Fruit fly (Drosophila melanogaster): ENCODE data around the gene CG43169.

The CG43169 gene

dm6 chr3L:8912332-8912731 lies 23.9 kb upstream of the CG43169 start, which contains the start of the genes Tsp66E and mfr (continued):
- TF ChIP-seq nmo (GFP tag; optimal IDR thresholded peaks at IDR 0.05) = no peak
- no peak for TF ChIP-seq pita (GFP tag; optimal IDR thresholded peaks at IDR 0.05)
- peak; percentile 63 for TF ChIP-seq Bgb (GFP tag; IDR thresholded peaks at IDR 0.05; ENCODE audit: partially characterized antibody)
- no peak for TF ChIP-seq E2f2 (GFP tag; IDR thresholded peaks at IDR 0.05)
- peak; percentile 75 for TF ChIP-seq CG5180 (GFP tag; optimal IDR thresholded peaks at IDR 0.05)
- TF ChIP-seq eve (GFP tag; optimal IDR thresholded peaks at IDR 0.05) = no peak
- peak; percentile 35; the same call in 1 of the 2 replicates for TF ChIP-seq Drgx (GFP tag; IDR thresholded peaks at IDR 0.05)
- TF ChIP-seq Sin3A (optimal IDR thresholded peaks at IDR 0.05) = no peak
- TF ChIP-seq cg (GFP tag; optimal IDR thresholded peaks at IDR 0.05) = peak; percentile 27
- no peak for TF ChIP-seq ato (GFP tag; IDR thresholded peaks at IDR 0.05; ENCODE audit: partially characterized antibody)
- no peak for TF ChIP-seq CG9817 (tag; optimal IDR thresholded peaks at IDR 0.05)
- TF ChIP-seq Blimp-1 (GFP tag; optimal IDR thresholded peaks at IDR 0.05) = no peak
- peak; percentile 16 for TF ChIP-seq ewg (GFP tag; optimal IDR thresholded peaks at IDR 0.05)
- TF ChIP-seq Nf-YB (GFP tag; optimal IDR thresholded peaks at IDR 0.05) = peak; percentile 53
- no peak for TF ChIP-seq CG12236 (GFP tag; optimal IDR thresholded peaks at IDR 0.05)
- TF ChIP-seq CG5245 (GFP tag; optimal IDR thresholded peaks at IDR 0.05) = no peak
- no peak for TF ChIP-seq insv (GFP tag; optimal IDR thresholded peaks at IDR 0.05)
- TF ChIP-seq CG11504 (tag; optimal IDR thresholded peaks at IDR 0.05) = no peak
- TF ChIP-seq CG12659 (GFP tag; optimal IDR thresholded peaks at IDR 0.05) = peak; percentile 26
- TF ChIP-seq CG17186 (GFP tag; optimal IDR thresholded peaks at IDR 0.05) = no peak
- TF ChIP-seq gem (tag; optimal IDR thresholded peaks at IDR 0.05) = no peak
- no peak for TF ChIP-seq Awh (GFP tag; IDR thresholded peaks at IDR 0.05)
- TF ChIP-seq CG34376 (GFP tag; optimal IDR thresholded peaks at IDR 0.05) = peak; percentile 21
- TF ChIP-seq jigr1 (GFP tag; IDR thresholded peaks at IDR 0.05) = no peak
- TF ChIP-seq inv (GFP tag; IDR thresholded peaks at IDR 0.05; ENCODE audit: partially characterized antibody) = no peak; the same call in 1 of the 2 replicates
- no peak for TF ChIP-seq E2f1 (GFP tag; IDR thresholded peaks at IDR 0.05)
- peak; percentile 2 for TF ChIP-seq zfh2 (GFP tag; optimal IDR thresholded peaks at IDR 0.05)
- no peak for TF ChIP-seq ash1 (GFP tag; optimal IDR thresholded peaks at IDR 0.05)
- no peak for TF ChIP-seq Dref (GFP tag; IDR thresholded peaks at IDR 0.05)
- no peak for TF ChIP-seq yki (optimal IDR thresholded peaks at IDR 0.05)
- no peak for TF ChIP-seq CG2120 (GFP tag; optimal IDR thresholded peaks at IDR 0.05)
- TF ChIP-seq CG2712 (tag; optimal IDR thresholded peaks at IDR 0.05) = no peak
- TF ChIP-seq CG30403 (GFP tag; optimal IDR thresholded peaks at IDR 0.05) = no peak
- TF ChIP-seq NfI (GFP tag; optimal IDR thresholded peaks at IDR 0.05) = no peak
- no peak for TF ChIP-seq vfl (GFP tag; optimal IDR thresholded peaks at IDR 0.05)
- TF ChIP-seq Vsx1 (GFP tag; optimal IDR thresholded peaks at IDR 0.05) = peak; percentile 2
- no peak for TF ChIP-seq CG3726 (GFP tag; IDR thresholded peaks at IDR 0.05)
- TF ChIP-seq CG16779 (GFP tag; IDR thresholded peaks at IDR 0.05) = peak; percentile 96
- no peak for TF ChIP-seq pho (GFP tag; optimal IDR thresholded peaks at IDR 0.05)
- TF ChIP-seq Doc2 (GFP tag; IDR thresholded peaks at IDR 0.05) = no peak
- TF ChIP-seq usp (GFP tag; optimal IDR thresholded peaks at IDR 0.05) = no peak
- TF ChIP-seq CG1602 (GFP tag; optimal IDR thresholded peaks at IDR 0.05) = no peak
- no peak for TF ChIP-seq corto (GFP tag; optimal IDR thresholded peaks at IDR 0.05)
- TF ChIP-seq CoRest (tag; optimal IDR thresholded peaks at IDR 0.05) = no peak
- no peak for TF ChIP-seq CG1647 (GFP tag; optimal IDR thresholded peaks at IDR 0.05)
- TF ChIP-seq CG3838 (GFP tag; optimal IDR thresholded peaks at IDR 0.05) = peak; percentile 95

All from whole organism, embryonic.